Worm (Caenorhabditis elegans): ENCODE measurements around the gene srw-130.

ce11 chrV:3575759-3576158, 27.1 kb upstream of the srw-130 start, which contains the start of gene grl-27:
- TF ChIP-seq tbx-37 (GFP tag; conservative IDR thresholded peaks at IDR 0.05): no peak
- TF ChIP-seq ama-1 (optimal IDR thresholded peaks at IDR 0.05): no peak
